Fruit fly (Drosophila melanogaster) whole organism, prepupa: Measurements from ENCODE around the gene CG3544.

Experiments used
- CG10631 ChIP-seq: fragments of 200-800 bp; sonication (Bioruptor generic); optimal IDR thresholded peaks from 2 replicates; lab custom pipeline; 2016; ENCODE audit warnings: missing biosample characterization, missing genetic modification characterization
- CG11762 ChIP-seq: fragments of 200-800 bp; sonication (Bioruptor generic); optimal IDR thresholded peaks from 3 replicates; lab custom pipeline; 2016; ENCODE audit warnings: missing biosample characterization, missing genetic modification characterization; ENCODE audit not compliant: insufficient read depth
- CG1621 ChIP-seq: fragments of 200-800 bp; sonication (Bioruptor generic); optimal IDR thresholded peaks from 3 replicates; lab custom pipeline; 2018; ENCODE audit warnings: missing biosample characterization, mild to moderate bottlenecking, missing genetic modification characterization
- CG16779 ChIP-seq: fragments of 200-800 bp; sonication (Bioruptor generic); optimal IDR thresholded peaks from 3 replicates; lab custom pipeline; 2017; ENCODE audit warnings: missing biosample characterization, mild to moderate bottlenecking, missing genetic modification characterization
- CG32006 ChIP-seq: fragments of 200-800 bp; sonication (Bioruptor generic); optimal IDR thresholded peaks from 3 replicates; lab custom pipeline; 2017; ENCODE audit warnings: missing biosample characterization, mild to moderate bottlenecking, missing genetic modification characterization
- CG3919 ChIP-seq: fragments of 200-800 bp; sonication (Bioruptor generic); optimal IDR thresholded peaks from 3 replicates; lab custom pipeline; 2016; ENCODE audit warnings: missing biosample characterization, missing genetic modification characterization
- CG6276 ChIP-seq: fragments of 200-800 bp; sonication (Bioruptor generic); optimal IDR thresholded peaks from 2 replicates; lab custom pipeline; 2017; ENCODE audit warnings: missing biosample characterization, mild to moderate bottlenecking, missing genetic modification characterization
- CG6792 ChIP-seq: fragments of 200-800 bp; sonication (Bioruptor generic); optimal IDR thresholded peaks from 3 replicates; lab custom pipeline; 2016; ENCODE audit warnings: missing biosample characterization, missing genetic modification characterization
- CG6808 ChIP-seq: fragments of 200-800 bp; sonication (Bioruptor generic); optimal IDR thresholded peaks from 3 replicates; lab custom pipeline; 2017; ENCODE audit warnings: missing biosample characterization, missing genetic modification characterization, mild to moderate bottlenecking, moderate library complexity, missing genetic modification reagents
- CG6854 ChIP-seq: fragments of 200-800 bp; sonication (Bioruptor generic); optimal IDR thresholded peaks from 2 replicates; lab custom pipeline; 2017; ENCODE audit warnings: missing biosample characterization, mild to moderate bottlenecking, missing genetic modification characterization
- CG7368 ChIP-seq: fragments of 200-800 bp; sonication (Bioruptor generic); optimal IDR thresholded peaks from 3 replicates; lab custom pipeline; 2016; ENCODE audit warnings: missing biosample characterization, missing genetic modification characterization
- CG8119 ChIP-seq: fragments of 200-800 bp; sonication (Bioruptor generic); IDR thresholded peaks from 3 replicates; pipeline ENCODE4 v1.3.6; 2022; ENCODE audit warnings: missing biosample characterization, missing genetic modification characterization
- CG8319 ChIP-seq: fragments of 200-800 bp; sonication (Bioruptor generic); optimal IDR thresholded peaks from 3 replicates; lab custom pipeline; 2016; ENCODE audit warnings: missing biosample characterization, missing genetic modification characterization
- CG9139 ChIP-seq: fragments of 200-800 bp; sonication (Bioruptor generic); optimal IDR thresholded peaks from 3 replicates; lab custom pipeline; 2017; ENCODE audit warnings: missing biosample characterization, mild to moderate bottlenecking, missing genetic modification characterization
- Eip78C ChIP-seq: fragments of 200-800 bp; sonication (Bioruptor generic); peaks from one replicate; lab custom pipeline; 2016; ENCODE audit warnings: missing biosample characterization, missing genetic modification characterization
- Eip93F ChIP-seq: fragments of 200-800 bp; sonication (Bioruptor generic); optimal IDR thresholded peaks from 2 replicates; lab custom pipeline; 2016; ENCODE audit warnings: missing biosample characterization, mild to moderate bottlenecking, missing genetic modification characterization
- Ets96B ChIP-seq: fragments of 200-800 bp; optimal IDR thresholded peaks from 2 replicates; lab custom pipeline; 2019; ENCODE audit warnings: missing biosample characterization, mild to moderate bottlenecking, missing genetic modification characterization, moderate library complexity
- Lpt ChIP-seq: fragments of 200-800 bp; sonication (Bioruptor generic); optimal IDR thresholded peaks from 3 replicates; lab custom pipeline; 2016; ENCODE audit warnings: missing biosample characterization, missing genetic modification characterization
- OdsH ChIP-seq: fragments of 200-800 bp; sonication (Bioruptor generic); optimal IDR thresholded peaks from 3 replicates; lab custom pipeline; 2016; ENCODE audit warnings: missing biosample characterization, missing genetic modification characterization
- Smox ChIP-seq: fragments of 200-800 bp; sonication (Bioruptor generic); optimal IDR thresholded peaks from 3 replicates; lab custom pipeline; 2016; ENCODE audit warnings: missing biosample characterization, missing genetic modification characterization
- Sox14 ChIP-seq: fragments of 200-800 bp; sonication (Bioruptor generic); optimal IDR thresholded peaks from 3 replicates; lab custom pipeline; 2016; ENCODE audit warnings: missing biosample characterization, missing genetic modification characterization
- achi ChIP-seq: fragments of 200-800 bp; sonication (Bioruptor generic); optimal IDR thresholded peaks from 3 replicates; lab custom pipeline; 2016; ENCODE audit warnings: missing biosample characterization, missing genetic modification characterization
- acj6 ChIP-seq: fragments of 200-800 bp; sonication (Bioruptor generic); optimal IDR thresholded peaks from 3 replicates; lab custom pipeline; 2016; ENCODE audit warnings: missing biosample characterization, missing genetic modification characterization
- cyc ChIP-seq: fragments of 200-800 bp; sonication (Bioruptor generic); optimal IDR thresholded peaks from 3 replicates; lab custom pipeline; 2016; ENCODE audit warnings: missing biosample characterization, missing genetic modification characterization
- dac ChIP-seq: fragments of 200-800 bp; sonication (Bioruptor generic); optimal IDR thresholded peaks from 2 replicates; lab custom pipeline; 2017; ENCODE audit warnings: missing biosample characterization, mild to moderate bottlenecking, missing genetic modification characterization
- esn ChIP-seq: fragments of 200-800 bp; sonication (Bioruptor generic); optimal IDR thresholded peaks from 2 replicates; lab custom pipeline; 2016; ENCODE audit warnings: missing biosample characterization, mild to moderate bottlenecking, missing genetic modification characterization, moderate library complexity
- fd85E ChIP-seq: fragments of 200-800 bp; sonication (Bioruptor generic); optimal IDR thresholded peaks from 3 replicates; lab custom pipeline; 2016; ENCODE audit warnings: missing biosample characterization, missing genetic modification characterization
- fkh ChIP-seq: fragments of 200-800 bp; sonication (Bioruptor generic); optimal IDR thresholded peaks from 3 replicates; lab custom pipeline; 2017; ENCODE audit warnings: missing biosample characterization, mild to moderate bottlenecking, missing genetic modification characterization, moderate library complexity
- lz ChIP-seq: fragments of 200-800 bp; sonication (Bioruptor generic); optimal IDR thresholded peaks from 3 replicates; lab custom pipeline; 2016; ENCODE audit warnings: missing biosample characterization, missing genetic modification characterization
- net ChIP-seq: fragments of 200-800 bp; sonication (Bioruptor generic); optimal IDR thresholded peaks from 3 replicates; lab custom pipeline; 2016; ENCODE audit warnings: missing biosample characterization, missing genetic modification characterization
- svp ChIP-seq: fragments of 200-800 bp; sonication (Bioruptor generic); peaks from one replicate; lab custom pipeline; 2016; ENCODE audit warnings: missing biosample characterization, missing genetic modification characterization
- topi ChIP-seq: fragments of 200-800 bp; sonication (Bioruptor generic); optimal IDR thresholded peaks from 3 replicates; lab custom pipeline; 2016; ENCODE audit warnings: missing biosample characterization, missing genetic modification characterization

Gene CG3544

DNA sequence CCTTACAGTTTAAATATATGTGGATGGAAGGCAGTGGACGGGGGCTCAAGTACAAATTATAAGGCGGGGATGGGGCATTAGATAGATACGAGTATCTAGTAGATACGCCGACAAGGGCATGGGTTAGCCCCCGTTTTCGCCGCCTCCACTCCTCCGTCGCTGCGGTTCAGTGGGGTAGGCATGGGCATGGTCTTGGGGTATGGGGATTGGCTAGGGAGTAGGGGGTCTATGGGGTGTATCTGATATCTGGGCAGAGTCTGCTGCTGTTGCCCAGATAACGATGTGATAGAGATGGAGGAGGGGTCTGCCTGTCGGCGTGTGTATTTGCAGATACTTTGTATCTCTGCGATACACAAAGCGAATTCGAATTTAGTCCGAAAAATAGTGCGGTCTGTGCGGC lies 5.8 kb downstream of the CG3544 start:
- TF ChIP-seq CG11762 (GFP tag; lab: Kevin White, UChicago), result no peak
- peak; percentile 39 for TF ChIP-seq svp (GFP tag; lab: Kevin White, UChicago)
- TF ChIP-seq fkh (GFP tag; lab: Kevin White, UChicago), result peak; percentile 53

DNA sequence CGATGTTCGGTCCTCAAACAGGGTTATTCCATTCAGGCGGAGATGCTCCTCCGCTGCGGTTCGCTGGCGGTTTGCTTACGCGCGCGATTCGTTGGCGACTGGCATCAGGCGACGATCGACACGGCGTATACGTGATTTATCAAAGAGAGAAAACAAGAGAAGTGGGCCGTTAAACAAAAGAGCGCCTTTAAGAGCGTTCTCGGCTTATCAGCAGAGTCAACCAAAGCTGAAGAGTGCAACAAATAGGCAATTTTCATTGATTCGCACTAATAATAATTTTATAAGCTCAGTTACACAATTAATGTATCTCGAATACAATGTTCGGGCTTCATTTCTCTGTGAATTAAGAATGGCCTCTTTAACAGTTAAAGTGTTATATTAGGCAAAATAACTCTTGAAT lies 6.6 kb downstream of the CG3544 start, which contains the start of gene Pkg21D:
Pkg21D (minus strand) TSS at position 101 of the 400 bp plus-strand sequence.
- TF ChIP-seq topi (GFP tag; lab: Kevin White, UChicago), result no peak
- TF ChIP-seq CG6276 (GFP tag; lab: Kevin White, UChicago), result no peak
- no peak for TF ChIP-seq Lpt (GFP tag; lab: Kevin White, UChicago)
- TF ChIP-seq CG8319, result no peak
- no peak for TF ChIP-seq CG10631
- TF ChIP-seq net (GFP tag; lab: Kevin White, UChicago), result no peak
- TF ChIP-seq CG9139 (GFP tag; lab: Kevin White, UChicago), result no peak
- no peak for TF ChIP-seq CG6854
- no peak for TF ChIP-seq dac (GFP tag; lab: Kevin White, UChicago)
- TF ChIP-seq Ets96B, result no peak
- no peak for TF ChIP-seq cyc
- no peak for TF ChIP-seq CG6792 (GFP tag; lab: Kevin White, UChicago)
- TF ChIP-seq acj6, result no peak

DNA sequence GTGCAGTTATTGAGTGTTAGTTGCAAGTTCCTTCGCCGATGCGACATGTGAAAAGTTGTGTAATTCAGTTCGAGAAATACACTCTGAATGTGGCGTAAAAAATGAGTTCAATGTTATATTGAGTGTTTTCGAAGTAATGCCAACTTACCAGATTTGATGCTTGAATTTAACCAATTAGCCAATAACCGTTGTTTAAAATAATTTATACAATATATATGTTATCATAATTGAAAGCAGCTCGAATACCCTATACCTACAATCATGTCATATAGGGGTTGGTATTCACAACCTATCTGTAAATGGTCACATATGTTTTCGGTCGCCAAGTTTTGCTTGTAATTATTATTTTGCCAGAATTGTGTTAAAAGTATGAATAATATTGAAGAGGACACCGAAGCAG lies 26.1 kb downstream of the CG3544 start, which contains the start of gene Nnf1b:
Nnf1b (plus strand) TSS at position 301 of the 400 bp plus-strand sequence.
- TF ChIP-seq Sox14 (GFP tag; lab: Kevin White, UChicago) (no peak), achi (no peak), CG3919 (GFP tag; lab: Kevin White, UChicago) (no peak), OdsH (GFP tag; lab: Kevin White, UChicago) (no peak), topi (GFP tag; lab: Kevin White, UChicago) (no peak), Smox (no peak)

DNA sequence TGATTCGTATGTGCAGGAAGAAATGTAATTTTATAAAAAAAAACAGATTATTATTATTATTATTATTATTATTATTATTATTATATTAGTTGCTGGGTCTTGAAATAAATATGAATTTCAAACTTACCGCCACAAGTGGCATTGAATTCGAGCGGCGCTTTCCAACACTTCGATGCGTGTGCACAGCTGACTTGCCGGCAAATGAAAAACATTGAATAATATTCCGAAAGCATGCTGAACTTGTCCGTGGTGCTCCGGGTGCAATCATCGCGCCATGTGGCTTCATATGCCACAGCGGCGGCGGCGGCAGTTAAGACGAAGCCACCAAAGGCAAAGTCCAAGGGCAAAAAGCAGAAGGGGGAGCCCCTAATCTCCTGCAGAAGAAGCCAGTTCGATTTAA lies 27.3 kb downstream of the CG3544 start, which contains the start of gene Dbp21E2:
Dbp21E2 (plus strand) TSS at position 180 of the 400 bp plus-strand sequence.
- TF ChIP-seq CG7368 (GFP tag; lab: Kevin White, UChicago), result no peak

DNA sequence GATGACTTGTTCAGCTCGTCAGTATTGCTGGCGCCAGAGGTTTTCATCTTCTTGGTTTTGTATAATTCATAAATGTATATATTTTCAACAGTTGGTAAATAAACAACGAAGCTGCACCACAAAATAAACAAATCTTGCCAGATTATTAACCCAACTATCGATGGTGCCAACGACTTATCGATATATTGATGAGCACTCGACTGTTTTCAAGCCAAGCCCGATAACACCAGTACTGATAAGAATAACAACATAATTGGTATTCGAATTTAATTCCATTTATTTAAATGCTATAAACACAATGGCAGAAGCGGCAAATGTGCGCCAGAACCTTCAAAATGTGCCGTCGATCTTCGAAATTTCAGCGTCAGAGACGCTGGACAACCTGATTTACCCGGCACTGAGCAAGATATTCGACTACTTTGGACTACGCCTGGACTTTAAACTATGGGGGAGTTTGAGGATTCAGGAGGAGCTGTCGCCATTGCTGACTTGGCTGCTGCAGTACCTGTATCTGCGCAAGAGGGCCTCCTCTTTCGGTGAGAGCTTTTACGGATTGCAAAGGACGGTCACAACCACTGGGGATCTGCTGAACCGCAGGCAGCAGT lies 31.8 kb downstream of the CG3544 start, which contains the start of the genes Saf6 and Pex12:
Saf6 (minus strand) TSS at position 166 of the 605 bp plus-strand sequence.
Pex12 (plus strand) TSS at position 209 of the 605 bp plus-strand sequence.
- TF ChIP-seq CG6808, result peak; percentile 12
- no peak for TF ChIP-seq CG32006 (GFP tag; lab: Kevin White, UChicago)
- peak; percentile 95 for TF ChIP-seq fkh (GFP tag; lab: Kevin White, UChicago)
- peak; percentile 9 for TF ChIP-seq CG9139 (GFP tag; lab: Kevin White, UChicago)

DNA sequence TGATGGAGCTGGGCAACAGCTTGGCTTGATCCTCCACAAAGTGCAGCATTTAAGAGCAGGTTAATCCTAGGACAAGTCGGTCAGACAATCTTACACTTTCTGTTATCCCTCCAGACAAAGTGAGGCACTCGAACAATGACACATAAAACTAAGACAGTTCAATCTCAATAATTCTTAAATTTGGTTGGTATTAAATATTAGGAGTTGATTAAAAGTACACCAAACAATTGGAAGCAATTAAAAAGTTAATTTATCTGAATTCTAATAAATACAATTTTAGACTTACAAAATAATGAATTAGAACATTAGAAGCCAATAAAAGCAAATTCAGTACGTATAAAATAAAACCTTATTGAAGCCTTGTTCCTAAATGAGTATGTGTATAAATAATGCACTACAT lies 33.7 kb downstream of the CG3544 start, which contains the start of gene CG15880:
CG15880 (minus strand) TSS at position 101 of the 400 bp plus-strand sequence.
- no peak for TF ChIP-seq Smox
- TF ChIP-seq CG16779 (tag; lab: Kevin White, UChicago), result no peak
- no peak for TF ChIP-seq CG32006 (GFP tag; lab: Kevin White, UChicago)
- TF ChIP-seq lz, result no peak
- no peak for TF ChIP-seq esn (GFP tag; lab: Kevin White, UChicago)
- no peak for TF ChIP-seq CG1621 (tag; lab: Kevin White, UChicago)
- no peak for TF ChIP-seq net (GFP tag; lab: Kevin White, UChicago)
- no peak for TF ChIP-seq Eip93F (GFP tag; lab: Kevin White, UChicago)
- TF ChIP-seq OdsH (GFP tag; lab: Kevin White, UChicago), result no peak
- TF ChIP-seq CG8319, result no peak
- TF ChIP-seq Eip78C (GFP tag; lab: Kevin White, UChicago), result no peak
- TF ChIP-seq fd85E (GFP tag; lab: Kevin White, UChicago), result no peak
- no peak for TF ChIP-seq CG8119 (GFP tag; lab: Robert Waterston, UW)
- no peak for TF ChIP-seq Ets96B
